Fruit fly (Drosophila melanogaster) S2 (cell line): Measurements from ENCODE around the gene Ca-alpha1T.

Source experiments
- CG8478 ChIP-seq: fragments of >200 bp; optimal IDR thresholded peaks from 2 replicates; lab custom pipeline; 2018
- CTCF ChIP-seq, 2 experiments: fragments of >200 bp; optimal IDR thresholded peaks; 2 replicates each; lab custom pipeline; 2018

- no peak for TF ChIP-seq CTCF (optimal IDR thresholded peaks at IDR 0.05; lab: Kevin White, UChicago)
- no peak for TF ChIP-seq CG8478 (lab: Kevin White, UChicago)
These were observed 1.0 kb upstream of the Ca-alpha1T start for dm6 chrX:6193183-6193810.
